Fruit fly (Drosophila melanogaster): ENCODE measurements around the gene CG9777.
A peak's percentile ranks its signal among the peaks of the same experiment; 100 is the strongest.

CG9777 gene

DNA sequence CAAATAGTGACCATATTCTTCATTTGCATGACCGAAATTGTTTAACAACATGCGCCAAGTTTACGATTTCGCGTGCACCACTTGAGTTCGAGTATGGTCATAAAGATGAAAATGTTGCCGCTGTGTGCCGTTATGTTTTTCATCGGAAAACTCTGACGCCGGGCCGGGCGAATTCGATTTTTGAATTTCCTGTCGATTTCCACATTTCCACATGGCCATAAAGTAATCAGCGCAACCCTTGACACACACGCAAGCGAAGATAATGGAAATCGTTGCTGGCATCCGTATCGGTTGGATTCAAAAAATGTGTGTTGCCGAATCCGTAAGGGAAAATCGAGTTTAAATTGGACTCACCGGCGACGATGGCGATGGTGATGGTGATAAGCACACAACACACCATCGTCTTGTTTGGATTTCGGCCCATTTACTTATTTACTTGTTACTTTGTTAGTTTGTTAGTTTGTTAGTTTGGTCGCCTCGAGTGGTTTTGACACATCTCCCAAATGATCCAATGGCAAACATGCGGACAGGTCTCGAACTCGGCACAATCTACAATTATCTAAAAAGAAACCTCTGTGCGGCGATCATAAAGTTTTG lies 12.6 kb upstream of the CG9777 start (continued):
- TF ChIP-seq Gsc (GFP tag; IDR thresholded peaks at IDR 0.05) = no peak
- no peak for TF ChIP-seq CG6272 (GFP tag; IDR thresholded peaks at IDR 0.05)
- TF ChIP-seq Optix (GFP tag; IDR thresholded peaks at IDR 0.05) = no peak; the same call in 2 of the 3 replicates
- no peak for TF ChIP-seq Tbp (GFP tag; optimal IDR thresholded peaks at IDR 0.05)
- no peak for TF ChIP-seq wor (GFP tag; IDR thresholded peaks at IDR 0.05)
- TF ChIP-seq hth (optimal IDR thresholded peaks at IDR 0.05) = no peak
- 0 out of 2 replicates have a peak, but pooled peaks have one; percentile 10 for TF ChIP-seq vvl (GFP tag; IDR thresholded peaks at IDR 0.05)
- TF ChIP-seq kah (GFP tag; optimal IDR thresholded peaks at IDR 0.05) = peak; percentile 44
- TF ChIP-seq CG13287 (GFP tag; IDR thresholded peaks at IDR 0.05; ENCODE audit: partially characterized antibody) = no peak
- TF ChIP-seq chinmo (GFP tag; IDR thresholded peaks at IDR 0.05; ENCODE audit: partially characterized antibody) = no peak
- TF ChIP-seq Dref (GFP tag; IDR thresholded peaks at IDR 0.05) = no peak
- peak; percentile 76 for TF ChIP-seq CG3407 (GFP tag; optimal IDR thresholded peaks at IDR 0.05)
- peak; percentile 10 for TF ChIP-seq CG15011 (GFP tag; optimal IDR thresholded peaks at IDR 0.05)
- TF ChIP-seq CG7357 (GFP tag; IDR thresholded peaks at IDR 0.05) = no peak
- no peak for TF ChIP-seq scrt (GFP tag; optimal IDR thresholded peaks at IDR 0.05)
- TF ChIP-seq CG42726 (GFP tag; IDR thresholded peaks at IDR 0.05; ENCODE audit: partially characterized antibody) = no peak
- no peak for TF ChIP-seq toy (GFP tag; IDR thresholded peaks at IDR 0.05)
- TF ChIP-seq CG9876 (GFP tag; optimal IDR thresholded peaks at IDR 0.05) = no peak
- 0 out of 2 replicates have a peak, but pooled peaks have one; percentile 23 for TF ChIP-seq CG32767 (GFP tag; IDR thresholded peaks at IDR 0.05)
- TF ChIP-seq CG17186 (GFP tag; optimal IDR thresholded peaks at IDR 0.05) = no peak
- TF ChIP-seq ro (GFP tag; IDR thresholded peaks at IDR 0.05) = no peak
- peak; percentile 53 for TF ChIP-seq CG7987 (GFP tag; optimal IDR thresholded peaks at IDR 0.05)
- peak in 1 of 2 experiments; percentile 43 for TF ChIP-seq chif (GFP tag; optimal IDR thresholded peaks at IDR 0.05)
- TF ChIP-seq CG13894 (tag; optimal IDR thresholded peaks at IDR 0.05) = no peak
- no peak for TF ChIP-seq CG3726 (GFP tag; IDR thresholded peaks at IDR 0.05)
- TF ChIP-seq ERR (GFP tag; optimal IDR thresholded peaks at IDR 0.05) = no peak
- TF ChIP-seq CG34224 (GFP tag; IDR thresholded peaks at IDR 0.05; ENCODE audit: partially characterized antibody) = no peak
- TF ChIP-seq CG18599 (GFP tag; optimal IDR thresholded peaks at IDR 0.05) = peak; percentile 39
- TF ChIP-seq exex (tag; optimal IDR thresholded peaks at IDR 0.05) = peak; percentile 33
- no peak for TF ChIP-seq mam (GFP tag; optimal IDR thresholded peaks at IDR 0.05)
- no peak for TF ChIP-seq NK7.1 (GFP tag; optimal IDR thresholded peaks at IDR 0.05)
- no peak for TF ChIP-seq en (GFP tag; optimal IDR thresholded peaks at IDR 0.05)
- TF ChIP-seq HLH54F (GFP tag; optimal IDR thresholded peaks at IDR 0.05) = no peak
- peak; percentile 15 for TF ChIP-seq pfk (GFP tag; optimal IDR thresholded peaks at IDR 0.05)
- no peak for TF ChIP-seq CG10565 (GFP tag; optimal IDR thresholded peaks at IDR 0.05)
- no peak for TF ChIP-seq CG12104 (GFP tag; optimal IDR thresholded peaks at IDR 0.05)
- peak; percentile 36 for TF ChIP-seq sd (tag; optimal IDR thresholded peaks at IDR 0.05)
- peak; percentile 66; the same call in 2 of the 3 replicates for TF ChIP-seq otp (GFP tag; IDR thresholded peaks at IDR 0.05)
- TF ChIP-seq CG13775 (GFP tag; optimal IDR thresholded peaks at IDR 0.05) = no peak
- no peak for TF ChIP-seq CG12299 (tag; optimal IDR thresholded peaks at IDR 0.05)
- TF ChIP-seq CTCF (GFP tag; optimal IDR thresholded peaks at IDR 0.05) = no peak
- peak; percentile 13 for TF ChIP-seq Meics (GFP tag; optimal IDR thresholded peaks at IDR 0.05)
- TF ChIP-seq CG11085 (GFP tag; IDR thresholded peaks at IDR 0.05) = no peak
- TF ChIP-seq oc (tag; optimal IDR thresholded peaks at IDR 0.05) = peak; percentile 69
- no peak for TF ChIP-seq Six4 (GFP tag; optimal IDR thresholded peaks at IDR 0.05)
- no peak for TF ChIP-seq ssp (GFP tag; IDR thresholded peaks at IDR 0.05)
- no peak for TF ChIP-seq peb (GFP tag; IDR thresholded peaks at IDR 0.05)
- no peak for TF ChIP-seq Ets97D (GFP tag; optimal IDR thresholded peaks at IDR 0.05)
- TF ChIP-seq vfl (GFP tag; optimal IDR thresholded peaks at IDR 0.05) = no peak
- TF ChIP-seq luna (GFP tag; optimal IDR thresholded peaks at IDR 0.05) = no peak
- no peak for TF ChIP-seq CG15073 (GFP tag; optimal IDR thresholded peaks at IDR 0.05)
- TF ChIP-seq CG31441 (GFP tag; IDR thresholded peaks at IDR 0.05) = no peak; the same call in 1 of the 2 replicates
